Worm (Caenorhabditis elegans) whole organism, late embryonic: ENCODE measurements around the gene nhr-178.

ENCODE experiments used
- hlh-15 ChIP-seq: sonication (generic microtip); optimal IDR thresholded peaks from 2 replicates; lab custom pipeline; 2016; ENCODE audit warnings: missing genetic modification characterization, missing compliant biosample characterization
- hlh-30 ChIP-seq: sonication (generic microtip); optimal IDR thresholded peaks from 2 replicates; lab custom pipeline; 2017; ENCODE audit warnings: antibody characterized with exemption, missing genetic modification characterization, missing compliant biosample characterization; ENCODE audit not compliant: insufficient read depth
- mec-3 ChIP-seq: sonication (generic microtip); optimal IDR thresholded peaks from 2 replicates; lab custom pipeline; 2016; ENCODE audit warnings: borderline replicate concordance, missing genetic modification characterization, missing compliant biosample characterization
- nhr-11 ChIP-seq: fragments of 150-350 bp; optimal IDR thresholded peaks from 2 replicates; lab custom pipeline; 2014; ENCODE audit warnings: missing biosample characterization, missing genetic modification characterization
- pha-4 ChIP-seq: fragments of 150-350 bp; optimal IDR thresholded peaks from 2 replicates; lab custom pipeline; 2018; ENCODE audit warnings: missing biosample characterization, missing genetic modification reagents, missing genetic modification characterization
- rnt-1 ChIP-seq: sonication (generic microtip); optimal IDR thresholded peaks from 2 replicates; lab custom pipeline; 2016; ENCODE audit warnings: missing genetic modification characterization, missing compliant biosample characterization
- unc-55 ChIP-seq: sonication (generic microtip); optimal IDR thresholded peaks from 2 replicates; lab custom pipeline; 2017; ENCODE audit warnings: missing biosample characterization, missing genetic modification reagents, missing genetic modification characterization

DNA sequence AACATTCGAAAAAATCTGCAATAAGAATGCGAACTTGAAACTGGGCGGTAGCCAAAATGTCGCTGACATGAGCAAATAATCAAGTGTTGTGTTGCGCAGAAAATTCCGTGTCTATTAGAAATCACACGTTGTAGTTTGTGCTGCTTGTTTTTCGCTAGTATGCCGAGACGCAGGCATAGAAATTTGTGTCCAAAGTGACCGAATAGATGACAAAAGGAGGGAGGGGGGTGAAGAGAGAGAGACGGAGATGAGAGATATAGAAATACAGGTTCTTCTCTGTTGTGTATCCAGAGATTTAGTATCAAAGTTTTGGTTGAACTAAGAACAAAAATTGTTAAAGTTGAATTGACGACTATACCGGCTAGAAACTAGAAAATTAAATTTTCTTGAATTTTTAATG is 19.5 kb upstream of the nhr-178 start:
- no peak for TF ChIP-seq rnt-1
- no peak for TF ChIP-seq hlh-30 (tag; lab: Kevin White, UChicago)
- TF ChIP-seq pha-4, result no peak
- TF ChIP-seq hlh-15 (tag; lab: Kevin White, UChicago), result no peak
- TF ChIP-seq mec-3 (tag; lab: Kevin White, UChicago), result no peak
- no peak for TF ChIP-seq unc-55 (GFP tag; lab: Kevin White, UChicago)
- no peak for TF ChIP-seq nhr-11 (tag; lab: Kevin White, UChicago)
